Fruit fly (Drosophila melanogaster): ENCODE measurements around the gene CG7341.
A peak's percentile ranks its signal among the peaks of the same experiment; 100 is the strongest.

Gene CG7341

DNA sequence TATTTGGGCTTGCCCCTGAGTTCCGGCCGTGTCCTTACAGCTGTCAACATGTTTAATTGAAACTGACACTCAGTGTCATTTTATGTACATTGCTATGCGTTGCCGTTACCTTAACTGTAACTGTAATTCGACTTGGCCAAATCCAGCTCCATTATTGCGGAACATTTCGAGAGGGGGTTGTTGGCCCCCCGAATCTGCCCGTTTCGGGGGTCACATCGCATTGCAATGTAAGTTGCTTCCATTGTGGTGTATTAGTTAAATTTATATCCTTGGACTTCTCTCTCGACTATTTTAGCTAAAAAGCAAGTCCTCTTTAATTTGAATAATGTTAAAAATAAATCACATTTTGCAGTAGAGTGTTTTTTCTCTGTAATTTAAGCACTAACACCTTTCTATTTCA, 11.4 kb downstream of the CG7341 start:
- TF ChIP-seq Mrtf (GFP tag; IDR thresholded peaks at IDR 0.05) (0 out of 3 replicates have a peak, but pooled peaks have one; percentile 20), Ets65A (GFP tag) (peak; percentile 38), CG4707 (GFP tag; optimal IDR thresholded peaks at IDR 0.05) (no peak), CG8281 (tag; optimal IDR thresholded peaks at IDR 0.05) (no peak), CG4820 (GFP tag; optimal IDR thresholded peaks at IDR 0.05) (no peak), row (GFP tag; IDR thresholded peaks at IDR 0.05) (no peak)

DNA sequence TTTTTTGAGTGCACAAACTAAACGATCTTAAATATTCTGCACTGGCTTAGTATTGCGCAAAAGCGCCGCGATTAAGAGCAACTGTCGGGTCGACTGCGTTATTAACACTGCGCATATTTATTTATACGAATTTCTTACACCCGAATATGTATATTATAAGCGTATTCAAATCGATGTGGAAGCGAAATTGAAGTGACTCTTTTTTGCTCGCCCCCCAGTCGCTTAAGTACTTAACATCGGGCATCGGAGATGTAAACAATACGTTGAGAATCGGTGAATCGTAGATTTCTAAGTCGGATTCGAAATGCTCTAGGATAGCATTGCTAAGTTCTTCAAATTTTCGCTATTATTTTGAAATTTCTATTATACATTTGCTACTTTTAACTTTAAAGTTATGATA, 19.8 kb downstream of the CG7341 start, which contains the start of gene Cyp312a1:
Gene Cyp312a1 (minus strand): TSS at position 101 of the 400 bp plus-strand sequence.
- TF ChIP-seq Tbp (GFP tag; optimal IDR thresholded peaks at IDR 0.05): no peak
- TF ChIP-seq CG6689 (GFP tag; IDR thresholded peaks at IDR 0.05): no peak
- TF ChIP-seq Oaz (GFP tag; IDR thresholded peaks at IDR 0.05): no peak
- no peak for TF ChIP-seq lmd (GFP tag; IDR thresholded peaks at IDR 0.05)
- TF ChIP-seq cwo (GFP tag; optimal IDR thresholded peaks at IDR 0.05): no peak
- no peak for TF ChIP-seq sr (GFP tag; IDR thresholded peaks at IDR 0.05)
- no peak for TF ChIP-seq vvl (GFP tag; IDR thresholded peaks at IDR 0.05)

DNA sequence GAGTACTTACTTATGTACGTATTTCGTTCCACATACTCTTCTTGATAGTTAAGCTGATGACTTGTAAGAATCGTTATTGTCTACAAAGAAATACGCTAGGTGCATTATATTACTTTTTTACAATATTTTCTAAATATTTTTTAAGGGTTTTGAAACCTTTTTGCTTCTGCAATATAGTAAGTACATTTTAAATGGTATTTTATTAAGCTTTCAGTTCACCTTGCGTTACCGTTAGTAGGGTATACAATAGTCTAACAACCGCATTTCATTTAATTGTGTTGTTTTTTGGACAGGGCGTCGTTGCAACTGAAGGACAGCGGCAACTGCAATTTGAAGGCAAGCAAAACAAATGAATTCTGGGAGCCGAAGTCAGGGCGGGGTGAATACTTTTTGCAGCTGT, 24.4 kb downstream of the CG7341 start:
- TF ChIP-seq tap (tag; optimal IDR thresholded peaks at IDR 0.05) (no peak), Xrp1 (GFP tag; IDR thresholded peaks at IDR 0.05) (0 out of 2 replicates have a peak, but pooled peaks have one; percentile 6), sens (GFP tag) (peak; percentile 32), jing (GFP tag; optimal IDR thresholded peaks at IDR 0.05) (no peak), gfzf (GFP tag; optimal IDR thresholded peaks at IDR 0.05) (no peak), CG1647 (GFP tag; optimal IDR thresholded peaks at IDR 0.05) (no peak), CG11695 (GFP tag; IDR thresholded peaks at IDR 0.05) (no peak), CG17385 (GFP tag; optimal IDR thresholded peaks at IDR 0.05) (no peak), Ssrp (tag; optimal IDR thresholded peaks at IDR 0.05) (no peak), D19A (tag; optimal IDR thresholded peaks at IDR 0.05) (peak; percentile 73)

DNA sequence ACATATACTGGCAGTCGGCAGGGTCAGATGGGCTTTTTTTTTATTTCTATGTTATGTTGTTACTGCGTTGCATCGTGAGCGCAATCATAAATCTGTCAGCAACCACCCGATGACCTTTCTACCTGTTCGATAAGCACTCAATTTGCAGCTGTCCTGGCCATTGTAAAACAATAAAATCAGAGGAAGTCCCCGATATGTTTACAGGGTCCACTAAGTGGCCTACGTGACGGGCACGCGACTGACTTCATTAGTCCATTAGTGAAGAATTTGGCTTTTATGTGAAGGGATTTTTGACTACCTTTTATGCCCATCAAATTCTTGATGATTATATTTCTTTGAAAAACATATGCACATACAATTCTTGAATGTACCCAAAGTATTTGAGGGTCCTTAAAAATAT, 25.5 kb downstream of the CG7341 start:
- TF ChIP-seq cad (GFP tag; optimal IDR thresholded peaks at IDR 0.05) (peak; percentile 96), tll (GFP tag; optimal IDR thresholded peaks at IDR 0.05) (peak in 1 of 2 experiments; percentile 77), CG6272 (GFP tag; IDR thresholded peaks at IDR 0.05) (no peak), CG7357 (GFP tag; IDR thresholded peaks at IDR 0.05) (no peak), CG15011 (GFP tag; optimal IDR thresholded peaks at IDR 0.05) (no peak), CG15479 (GFP tag; optimal IDR thresholded peaks at IDR 0.05) (peak; percentile 40), ac (GFP tag; optimal IDR thresholded peaks at IDR 0.05) (peak; percentile 40), zen (tag; optimal IDR thresholded peaks at IDR 0.05) (peak; percentile 84)

DNA sequence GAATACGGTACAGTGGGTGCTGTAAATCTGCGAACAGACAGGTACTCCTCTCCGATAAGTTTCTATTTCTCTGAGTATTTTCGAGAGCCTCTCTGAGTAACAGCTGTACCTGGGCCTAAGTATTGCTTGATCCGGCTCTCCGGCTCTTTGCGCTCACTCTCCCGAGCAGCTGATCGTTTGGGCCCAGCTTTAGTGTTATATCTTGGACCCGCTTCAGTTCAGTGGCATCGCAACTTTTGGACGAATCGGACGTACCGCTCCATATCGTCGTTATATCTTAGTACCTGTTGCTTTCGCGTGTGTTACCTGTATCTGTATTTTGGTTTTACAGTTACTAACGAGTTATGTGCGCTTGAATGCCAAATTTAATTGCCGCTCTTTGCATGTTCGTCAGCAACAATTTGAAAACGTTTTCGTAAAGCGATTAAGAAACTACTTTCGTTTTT, 26.4 kb downstream of the CG7341 start, which contains the start of gene geko:
Gene geko (plus strand): TSS at position 219 of the 446 bp plus-strand sequence.
- no peak for TF ChIP-seq CG10543 (GFP tag; optimal IDR thresholded peaks at IDR 0.05)
- no peak for TF ChIP-seq CG8281 (tag; optimal IDR thresholded peaks at IDR 0.05)
- no peak for TF ChIP-seq CG3065 (GFP tag; optimal IDR thresholded peaks at IDR 0.05)
- TF ChIP-seq yki (optimal IDR thresholded peaks at IDR 0.05): peak; percentile 88
- TF ChIP-seq CG8388 (GFP tag; optimal IDR thresholded peaks at IDR 0.05): peak; percentile 79
- TF ChIP-seq CG13287 (GFP tag; IDR thresholded peaks at IDR 0.05; ENCODE audit: partially characterized antibody): peak; percentile 61
- TF ChIP-seq Gsc (GFP tag; IDR thresholded peaks at IDR 0.05): no peak
- no peak for TF ChIP-seq vfl (GFP tag; optimal IDR thresholded peaks at IDR 0.05)
- no peak for TF ChIP-seq CG10959 (GFP tag; IDR thresholded peaks at IDR 0.05)
- TF ChIP-seq salm (tag; optimal IDR thresholded peaks at IDR 0.05): no peak
- TF ChIP-seq CG6254 (GFP tag; optimal IDR thresholded peaks at IDR 0.05): no peak
- TF ChIP-seq jing (GFP tag; optimal IDR thresholded peaks at IDR 0.05): no peak
- 0 out of 3 replicates have a peak, but pooled peaks have one; percentile 18 for TF ChIP-seq CG11695 (GFP tag; IDR thresholded peaks at IDR 0.05)
- peak; percentile 71; the same call in 2 of the 3 replicates for TF ChIP-seq zen2 (GFP tag; IDR thresholded peaks at IDR 0.05; ENCODE audit: partially characterized antibody)
- peak in 1 of 2 experiments; percentile 62 for TF ChIP-seq crp (GFP tag; optimal IDR thresholded peaks at IDR 0.05)
- TF ChIP-seq CG2199 (GFP tag; IDR thresholded peaks at IDR 0.05): no peak
- no peak for TF ChIP-seq HHEX (GFP tag; optimal IDR thresholded peaks at IDR 0.05)
- no peak for TF ChIP-seq maf-S (GFP tag; optimal IDR thresholded peaks at IDR 0.05)

Data from whole organism, embryonic.